Fruit fly (Drosophila melanogaster) whole organism, pupa: Measurements from ENCODE around the gene Vha16-3.

Experiments
- CG10348 ChIP-seq: fragments of 200-800 bp; sonication (Bioruptor generic); IDR thresholded peaks from 2 replicates; pipeline ENCODE4 v1.3.6; 2022; ENCODE audit warnings: missing biosample characterization, missing genetic modification characterization
- CG13204 ChIP-seq: fragments of 200-800 bp; sonication (Bioruptor generic); optimal IDR thresholded peaks from 2 replicates; lab custom pipeline; 2018; ENCODE audit warnings: missing biosample characterization, mild to moderate bottlenecking, missing genetic modification characterization, moderate library complexity
- CG14655 ChIP-seq: fragments of 200-800 bp; sonication (Bioruptor generic); optimal IDR thresholded peaks from 3 replicates; lab custom pipeline; 2017; ENCODE audit warnings: mild to moderate bottlenecking, missing biosample characterization, missing genetic modification reagents, missing genetic modification characterization
- CG15710 ChIP-seq: fragments of 200-800 bp; sonication (Bioruptor generic); optimal IDR thresholded peaks from 2 replicates; lab custom pipeline; 2018; ENCODE audit warnings: missing biosample characterization, mild to moderate bottlenecking, missing genetic modification characterization, moderate library complexity
- CG4496 ChIP-seq: fragments of 200-800 bp; sonication (Bioruptor generic); IDR thresholded peaks from 3 replicates; pipeline ENCODE4 v1.3.6; 2022; ENCODE audit warnings: missing biosample characterization, missing genetic modification characterization
- CG8159 ChIP-seq: fragments of 200-800 bp; sonication (Bioruptor generic); optimal IDR thresholded peaks from 3 replicates; lab custom pipeline; 2018; ENCODE audit warnings: missing biosample characterization, mild to moderate bottlenecking, missing genetic modification characterization, moderate library complexity
- D1 ChIP-seq: fragments of 200-800 bp; sonication (Bioruptor generic); optimal IDR thresholded peaks from 2 replicates; lab custom pipeline; 2018; ENCODE audit warnings: missing biosample characterization, mild to moderate bottlenecking, missing genetic modification characterization, moderate library complexity
- EcR ChIP-seq: fragments of 200-800 bp; sonication (Bioruptor generic); optimal IDR thresholded peaks from 3 replicates; lab custom pipeline; 2019; ENCODE audit warnings: missing biosample characterization, missing genetic modification characterization, mild to moderate bottlenecking, moderate library complexity, missing genetic modification reagents
- Pif1B ChIP-seq: fragments of 200-800 bp; sonication (Bioruptor generic); optimal IDR thresholded peaks from 3 replicates; lab custom pipeline; 2016; ENCODE audit warnings: missing biosample characterization, missing genetic modification characterization
- fd96Ca ChIP-seq: fragments of 200-800 bp; sonication (Bioruptor generic); IDR thresholded peaks from 3 replicates; pipeline ENCODE4 v1.3.6; 2022; ENCODE audit warnings: missing biosample characterization, missing genetic modification characterization
- gl ChIP-seq: fragments of 200-800 bp; sonication (Bioruptor generic); optimal IDR thresholded peaks from 2 replicates; lab custom pipeline; 2018; ENCODE audit warnings: missing biosample characterization, mild to moderate bottlenecking, missing genetic modification characterization

dm6 chr3L:11441889-11442782, 31.0 kb upstream of the Vha16-3 start:
- TF ChIP-seq D1 = no peak
- peak; percentile 29 for TF ChIP-seq CG15710
- TF ChIP-seq CG13204 (GFP tag; lab: Kevin White, UChicago) = peak; percentile 56
- peak; percentile 83 for TF ChIP-seq Pif1B (GFP tag; lab: Kevin White, UChicago)
- peak; percentile 74 for TF ChIP-seq fd96Ca (GFP tag; lab: Robert Waterston, UW)
- peak; percentile 13 for TF ChIP-seq CG14655 (GFP tag; lab: Kevin White, UChicago)
- TF ChIP-seq CG4496 = peak; percentile 80; the same call in 2 of the 3 replicates
- no peak for TF ChIP-seq CG10348
- peak; percentile 48 for TF ChIP-seq gl (tag; lab: Kevin White, UChicago)
- peak; percentile 15 for TF ChIP-seq CG8159
- TF ChIP-seq EcR (GFP tag; lab: Kevin White, UChicago) = peak; percentile 70
